Worm (Caenorhabditis elegans) whole organism, early embryonic: ENCODE results near the gene natc-2.

Source experiments
- B0310.2 ChIP-seq: sonication (generic microtip); optimal IDR thresholded peaks from 2 replicates; lab custom pipeline; 2016; ENCODE audit warnings: mild to moderate bottlenecking, missing genetic modification characterization, missing compliant biosample characterization
- F13C5.2 ChIP-seq: sonication (generic microtip); optimal IDR thresholded peaks from 2 replicates; lab custom pipeline; 2017; ENCODE audit warnings: mild to moderate bottlenecking, missing genetic modification characterization, inconsistent platforms, missing compliant biosample characterization
- aly-1 ChIP-seq: sonication (generic microtip); optimal IDR thresholded peaks from 2 replicates; lab custom pipeline; 2016; ENCODE audit warnings: missing genetic modification characterization, missing compliant biosample characterization
- ama-1 ChIP-seq: fragments of 150-350 bp; optimal IDR thresholded peaks from 2 replicates; lab custom pipeline; 2014
- ceh-13 ChIP-seq: fragments of 200-800 bp; sonication (Bioruptor generic); optimal IDR thresholded peaks from 2 replicates; lab custom pipeline; 2018; ENCODE audit warnings: mild to moderate bottlenecking, missing genetic modification characterization, missing compliant biosample characterization
- ceh-36 ChIP-seq: sonication (generic microtip); optimal IDR thresholded peaks from 2 replicates; lab custom pipeline; 2016; ENCODE audit warnings: missing genetic modification characterization, inconsistent platforms, missing compliant biosample characterization
- ets-7 ChIP-seq: sonication (generic microtip); optimal IDR thresholded peaks from 2 replicates; lab custom pipeline; 2016; ENCODE audit warnings: missing genotype, missing genetic modification characterization, missing compliant biosample characterization
- flt-1 ChIP-seq: fragments of 200-800 bp; sonication (Bioruptor generic); IDR thresholded peaks from 2 replicates; pipeline ENCODE4 v1.3.6; 2022; ENCODE audit warnings: missing genetic modification characterization, missing compliant biosample characterization
- hmg-4 ChIP-seq: fragments of 200-800 bp; sonication (Bioruptor generic); optimal IDR thresholded peaks from 2 replicates; lab custom pipeline; 2018; ENCODE audit warnings: mild to moderate bottlenecking, missing genetic modification characterization, missing compliant biosample characterization
- hnd-1 ChIP-seq: sonication (generic microtip); optimal IDR thresholded peaks from 2 replicates; lab custom pipeline; 2016; ENCODE audit warnings: missing genetic modification characterization, missing compliant biosample characterization
- sea-1 ChIP-seq: fragments of 200-800 bp; sonication (Bioruptor generic); conservative IDR thresholded peaks from 2 replicates; pipeline ENCODE4 v1.3.6; 2022; ENCODE audit warnings: missing genetic modification characterization, missing compliant biosample characterization
- tbx-11 ChIP-seq: fragments of 200-800 bp; sonication (Bioruptor generic); IDR thresholded peaks from 2 replicates; pipeline ENCODE4 v1.3.6; 2022; ENCODE audit warnings: missing genetic modification characterization, missing compliant biosample characterization
- tbx-37 ChIP-seq: fragments of 200-800 bp; sonication (Bioruptor generic); conservative IDR thresholded peaks from 2 replicates; pipeline ENCODE4 v1.3.6; 2022; ENCODE audit warnings: missing genetic modification reagents, missing genetic modification characterization, missing compliant biosample characterization
- tra-4 ChIP-seq: sonication (generic microtip); optimal IDR thresholded peaks from 2 replicates; lab custom pipeline; 2017; ENCODE audit warnings: missing genetic modification characterization, missing compliant biosample characterization

ce11 chrV:5318349-5318748, 44.5 kb downstream of the natc-2 start:
- no peak for TF ChIP-seq ama-1 (lab: Kevin White, UChicago)
- TF ChIP-seq ceh-13 (GFP tag; lab: Kevin White, UChicago), result no peak
- no peak for TF ChIP-seq flt-1 (GFP tag; lab: Robert Waterston, UW)
- TF ChIP-seq sea-1 (GFP tag; lab: Robert Waterston, UW), result no peak
- no peak for TF ChIP-seq B0310.2 (tag; lab: Kevin White, UChicago)
- TF ChIP-seq ceh-36 (tag; lab: Kevin White, UChicago), result no peak
- TF ChIP-seq tra-4 (tag; lab: Kevin White, UChicago), result no peak
- TF ChIP-seq aly-1, result no peak
- TF ChIP-seq hnd-1 (tag; lab: Kevin White, UChicago), result no peak
- no peak for TF ChIP-seq hmg-4 (GFP tag; lab: Kevin White, UChicago)
- TF ChIP-seq F13C5.2 (tag; lab: Kevin White, UChicago), result no peak
- no peak for TF ChIP-seq tbx-11 (GFP tag; lab: Robert Waterston, UW)
- no peak for TF ChIP-seq ets-7 (tag; lab: Kevin White, UChicago)
- no peak for TF ChIP-seq tbx-37
